Worm (Caenorhabditis elegans) whole organism, young adult: ENCODE measurements around the gene cpg-9.

Experiments
- T26A5.8 ChIP-seq: sonication (generic microtip); optimal IDR thresholded peaks from 2 replicates; lab custom pipeline; 2016; ENCODE audit warnings: missing genetic modification characterization, missing compliant biosample characterization
- bed-2 ChIP-seq: fragments of 200-800 bp; sonication (Bioruptor generic); IDR thresholded peaks from 2 replicates; pipeline ENCODE4 v1.3.6; 2022; ENCODE audit warnings: missing genetic modification reagents, missing genetic modification characterization, missing compliant biosample characterization
- ceh-79 ChIP-seq: sonication (generic microtip); optimal IDR thresholded peaks from 2 replicates; lab custom pipeline; 2017; ENCODE audit warnings: mild to moderate bottlenecking, missing genetic modification characterization, missing compliant biosample characterization
- nhr-27 ChIP-seq: fragments of 200-800 bp; sonication (Bioruptor generic); optimal IDR thresholded peaks from 2 replicates; lab custom pipeline; 2018; ENCODE audit warnings: mild to moderate bottlenecking, missing genetic modification characterization, moderate library complexity, missing compliant biosample characterization
- sea-2 ChIP-seq: fragments of 200-800 bp; sonication (Bioruptor generic); IDR thresholded peaks from 2 replicates; pipeline ENCODE4 v1.3.6; 2022; ENCODE audit warnings: missing genetic modification characterization, missing compliant biosample characterization
- snpc-3.4 ChIP-seq: sonication (generic microtip); optimal IDR thresholded peaks from 2 replicates; lab custom pipeline; 2017; ENCODE audit warnings: missing genetic modification characterization, mild to moderate bottlenecking, missing compliant biosample characterization, antibody characterized with exemption, moderate library complexity, missing genotype, missing genetic modification reagents
- unc-130 ChIP-seq: sonication (generic microtip); optimal IDR thresholded peaks from 2 replicates; lab custom pipeline; 2016; ENCODE audit warnings: missing genetic modification reagents, missing genetic modification characterization, missing compliant biosample characterization
- zfh-2 ChIP-seq: fragments of 200-800 bp; sonication (Bioruptor generic); conservative IDR thresholded peaks from 2 replicates; pipeline ENCODE4 v1.3.6; 2022; ENCODE audit warnings: missing genetic modification reagents, missing genetic modification characterization, missing compliant biosample characterization

The cpg-9 gene

ce11 chrIV:3018588-3018987 lies 51.4 kb downstream of the cpg-9 start:
- TF ChIP-seq ceh-79 (tag; lab: Kevin White, UChicago): no peak
- TF ChIP-seq nhr-27 (tag; lab: Kevin White, UChicago): no peak
- no peak for TF ChIP-seq zfh-2 (GFP tag; lab: Robert Waterston, UW)
- no peak for TF ChIP-seq sea-2
- TF ChIP-seq bed-2 (GFP tag; lab: Robert Waterston, UW): no peak
- TF ChIP-seq T26A5.8 (tag; lab: Kevin White, UChicago): no peak
- TF ChIP-seq snpc-3.4: no peak
- TF ChIP-seq unc-130 (GFP tag; lab: Kevin White, UChicago): no peak
